Fruit fly (Drosophila melanogaster): ENCODE data around the gene CG33631.
A peak's percentile ranks its signal among the peaks of the same experiment; 100 is the strongest.

The CG33631 gene

dm6 chr3R:10090906-10091305 is 27.1 kb downstream of the CG33631 start:
- no peak for TF ChIP-seq CG17801 (GFP tag; optimal IDR thresholded peaks at IDR 0.05; ENCODE audit: partially characterized antibody)

- TF ChIP-seq CG17801 (GFP tag; optimal IDR thresholded peaks at IDR 0.05; ENCODE audit: partially characterized antibody) = no peak
Observed at dm6 chr3R:10091513-10091912, 27.7 kb downstream of the CG33631 start.

dm6 chr3R:10093252-10094030 is 29.6 kb downstream of the CG33631 start:
- TF ChIP-seq CG17801 (GFP tag; optimal IDR thresholded peaks at IDR 0.05; ENCODE audit: partially characterized antibody) = no peak

- no peak for TF ChIP-seq CG17801 (GFP tag; optimal IDR thresholded peaks at IDR 0.05; ENCODE audit: partially characterized antibody)
Observed at dm6 chr3R:10095052-10095451, 31.2 kb downstream of the CG33631 start.

dm6 chr3R:10095765-10096164 is 32.0 kb downstream of the CG33631 start:
- TF ChIP-seq CG17801 (GFP tag; optimal IDR thresholded peaks at IDR 0.05; ENCODE audit: partially characterized antibody) = no peak

dm6 chr3R:10097531-10098295 is 33.9 kb downstream of the CG33631 start:
- TF ChIP-seq CG17801 (GFP tag; optimal IDR thresholded peaks at IDR 0.05; ENCODE audit: partially characterized antibody) = no peak

dm6 chr3R:10098296-10098675 is 34.5 kb downstream of the CG33631 start:
- TF ChIP-seq CG17801 (GFP tag; optimal IDR thresholded peaks at IDR 0.05; ENCODE audit: partially characterized antibody) = no peak

- no peak for TF ChIP-seq CG17801 (GFP tag; optimal IDR thresholded peaks at IDR 0.05; ENCODE audit: partially characterized antibody)
Observed at dm6 chr3R:10099401-10099848, 35.6 kb downstream of the CG33631 start.

- no peak for TF ChIP-seq CG17801 (GFP tag; optimal IDR thresholded peaks at IDR 0.05; ENCODE audit: partially characterized antibody)
Observed at dm6 chr3R:10100498-10101196, 36.8 kb downstream of the CG33631 start.

- no peak for TF ChIP-seq CG17801 (GFP tag; optimal IDR thresholded peaks at IDR 0.05; ENCODE audit: partially characterized antibody)
Observed at dm6 chr3R:10106796-10107195, 43.0 kb downstream of the CG33631 start.

- no peak for TF ChIP-seq CG17801 (GFP tag; optimal IDR thresholded peaks at IDR 0.05; ENCODE audit: partially characterized antibody)
Observed at dm6 chr3R:10108289-10108928, 44.6 kb downstream of the CG33631 start.

- TF ChIP-seq CG17801 (GFP tag; optimal IDR thresholded peaks at IDR 0.05; ENCODE audit: partially characterized antibody) = no peak
Observed at dm6 chr3R:10109212-10109880, 45.5 kb downstream of the CG33631 start.

- no peak for TF ChIP-seq CG17801 (GFP tag; optimal IDR thresholded peaks at IDR 0.05; ENCODE audit: partially characterized antibody)
Observed at dm6 chr3R:10109938-10110337, 46.1 kb downstream of the CG33631 start, which contains the start of gene Fmr1. Gene Fmr1 (minus strand): TSS chr3R:10110121.

- TF ChIP-seq CG17801 (GFP tag; optimal IDR thresholded peaks at IDR 0.05; ENCODE audit: partially characterized antibody) = peak; percentile 0
Observed at dm6 chr3R:10111150-10111814, 47.5 kb downstream of the CG33631 start.
